Worm (Caenorhabditis elegans): ENCODE data around the gene zyg-8.
A peak's percentile ranks its signal among the peaks of the same experiment; 100 is the strongest.

Gene zyg-8

DNA sequence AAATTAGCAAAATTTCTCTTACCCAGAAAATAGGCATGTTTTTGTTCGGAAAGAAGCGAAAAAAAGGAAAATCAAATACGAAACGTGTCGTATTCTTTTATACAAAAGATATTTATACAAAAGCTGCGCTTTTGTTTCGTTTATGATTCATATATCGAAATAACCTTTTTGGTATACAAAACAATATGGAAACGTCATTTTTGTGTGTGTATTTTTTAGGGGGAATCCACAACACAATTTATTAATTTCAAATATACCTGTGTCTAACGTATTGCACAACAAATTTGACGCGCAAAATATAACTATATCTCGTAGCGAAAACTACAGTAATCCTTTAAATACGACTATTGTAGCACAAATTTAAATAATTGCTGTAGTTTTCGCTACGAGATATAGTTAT lies 30.8 kb upstream of the zyg-8 start, which contains the start of gene Y79H2A.2:
Gene Y79H2A.2 (minus strand): TSS at position 101 of the 400 bp plus-strand sequence.
- TF ChIP-seq irx-1 (tag; optimal IDR thresholded peaks at IDR 0.05) (no peak), dpl-1 (GFP tag; optimal IDR thresholded peaks at IDR 0.05) (no peak), ztf-11 (tag; optimal IDR thresholded peaks at IDR 0.05) (no peak), sptf-1 (tag; optimal IDR thresholded peaks at IDR 0.05) (no peak), mdl-1 (tag; optimal IDR thresholded peaks at IDR 0.05) (no peak)

DNA sequence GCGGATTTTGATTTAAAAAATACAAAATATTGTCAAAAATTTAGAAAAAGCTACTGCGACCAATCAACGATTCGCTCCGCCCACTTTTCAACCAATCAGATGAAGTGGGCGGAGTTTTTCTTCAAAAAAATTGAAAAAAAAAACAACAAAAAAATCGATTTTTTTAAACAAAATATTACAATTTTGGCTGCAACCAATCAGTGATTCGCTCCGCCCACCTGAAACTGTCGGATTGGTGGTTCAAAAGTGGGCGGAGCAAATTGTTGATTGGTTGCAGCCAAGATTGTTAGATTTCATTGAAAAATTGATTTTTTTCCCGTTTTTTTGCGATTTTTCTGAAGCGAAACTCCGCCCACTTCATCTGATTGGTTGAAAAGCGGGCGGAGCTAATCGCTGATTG lies 28.3 kb upstream of the zyg-8 start:
- TF ChIP-seq efl-1 (optimal IDR thresholded peaks at IDR 0.05) (no peak), efl-1 (GFP tag; optimal IDR thresholded peaks at IDR 0.05 in 1 of 2) (peak in 1 of 2 experiments; percentile 67), nhr-71 (tag; optimal IDR thresholded peaks at IDR 0.05) (no peak), aha-1 (tag; optimal IDR thresholded peaks at IDR 0.05) (no peak)

DNA sequence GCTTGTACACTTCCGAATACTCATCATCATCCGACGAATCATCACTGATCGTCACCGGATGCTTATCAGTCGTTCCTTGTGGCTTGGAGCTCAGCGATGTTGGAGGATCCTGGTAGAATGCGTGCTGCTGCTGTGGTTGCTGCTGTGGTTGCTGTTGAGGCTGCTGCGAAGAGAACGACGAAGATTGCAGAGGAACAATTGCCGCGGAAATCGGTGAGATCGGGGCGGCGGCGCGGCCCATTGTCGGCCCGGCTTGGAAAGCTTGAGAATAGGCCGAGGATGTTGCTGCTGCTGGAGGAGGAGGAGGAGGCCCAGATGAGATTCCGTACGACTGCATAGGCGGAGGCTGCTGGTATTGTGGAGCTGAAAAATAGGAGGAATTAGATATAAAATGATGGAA lies 27.2 kb upstream of the zyg-8 start:
- TF ChIP-seq swsn-7 (tag; optimal IDR thresholded peaks at IDR 0.05), result no peak
- no peak for TF ChIP-seq ceh-90 (tag; optimal IDR thresholded peaks at IDR 0.05)
- TF ChIP-seq C04F5.9 (tag; optimal IDR thresholded peaks at IDR 0.05), result no peak
- no peak for TF ChIP-seq efl-1 (optimal IDR thresholded peaks at IDR 0.05)
- TF ChIP-seq efl-1 (GFP tag; optimal IDR thresholded peaks at IDR 0.05 in 1 of 2), result peak in 1 of 2 experiments; percentile 9

- TF ChIP-seq mdl-1 (tag; optimal IDR thresholded peaks at IDR 0.05) (no peak), unc-30 (tag; optimal IDR thresholded peaks at IDR 0.05) (no peak), elt-3 (tag; optimal IDR thresholded peaks at IDR 0.05) (no peak), aly-2 (tag; optimal IDR thresholded peaks at IDR 0.05) (no peak), lin-35 (GFP tag; optimal IDR thresholded peaks at IDR 0.05) (no peak), hlh-17 (GFP tag; optimal IDR thresholded peaks at IDR 0.05; ENCODE audit: borderline replicate concordance) (no peak), vab-15 (tag; optimal IDR thresholded peaks at IDR 0.05) (no peak), zip-4 (GFP tag; optimal IDR thresholded peaks at IDR 0.05) (no peak)
Observed at ce11 chrIII:12037217-12037616, 24.3 kb upstream of the zyg-8 start.

ce11 chrIII:12040999-12041398 lies 20.5 kb upstream of the zyg-8 start, which contains the start of gene Y79H2A.4:
Gene Y79H2A.4 (plus strand): TSS chrIII:12041299.
- no peak for TF ChIP-seq zip-4 (GFP tag; optimal IDR thresholded peaks at IDR 0.05)
- no peak for TF ChIP-seq snpc-4 (tag; optimal IDR thresholded peaks at IDR 0.05)
- TF ChIP-seq jun-1 (tag; optimal IDR thresholded peaks at IDR 0.05), result no peak
- TF ChIP-seq nhr-237 (tag; optimal IDR thresholded peaks at IDR 0.05), result no peak
- TF ChIP-seq nhr-47 (tag; optimal IDR thresholded peaks at IDR 0.05), result no peak
- TF ChIP-seq unc-62 (GFP tag; optimal IDR thresholded peaks at IDR 0.05), result no peak
- no peak for TF ChIP-seq ceh-90 (tag; optimal IDR thresholded peaks at IDR 0.05)
- TF ChIP-seq fos-1 (tag; optimal IDR thresholded peaks at IDR 0.05), result no peak
- no peak for TF ChIP-seq lir-3 (tag; optimal IDR thresholded peaks at IDR 0.05; ENCODE audit: poor library complexity)
- TF ChIP-seq elt-2 (tag; optimal IDR thresholded peaks at IDR 0.05), result no peak
- TF ChIP-seq fkh-8 (tag; optimal IDR thresholded peaks at IDR 0.05), result no peak
- TF ChIP-seq tbx-2 (tag; optimal IDR thresholded peaks at IDR 0.05), result no peak
- no peak for TF ChIP-seq egl-27 (tag; optimal IDR thresholded peaks at IDR 0.05)
- no peak for TF ChIP-seq lin-35 (GFP tag; optimal IDR thresholded peaks at IDR 0.05)

DNA sequence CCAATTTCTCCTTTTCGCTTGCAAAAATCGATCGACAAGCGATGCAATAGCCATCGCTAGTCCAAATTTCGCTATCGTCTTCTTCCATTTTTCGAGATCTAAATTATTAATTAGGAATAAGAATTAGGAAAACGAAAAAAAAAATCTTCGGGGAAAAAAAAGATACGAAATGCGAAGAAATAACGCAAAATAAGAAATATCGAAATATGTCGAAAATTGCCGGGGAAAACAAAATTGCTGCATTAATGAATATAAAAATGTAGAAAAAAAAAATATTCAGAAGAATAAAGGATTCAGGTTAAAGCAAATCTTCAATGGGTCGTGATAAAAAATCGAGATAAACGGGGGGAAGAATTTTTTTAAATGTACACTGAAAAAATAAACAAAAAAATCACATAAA lies 9.3 kb upstream of the zyg-8 start, which contains the start of gene Y79H2A.3:
Gene Y79H2A.3 (minus strand): TSS at position 101 of the 400 bp plus-strand sequence.
- no peak for TF ChIP-seq elt-2 (tag; optimal IDR thresholded peaks at IDR 0.05)
- TF ChIP-seq nhr-47 (tag; optimal IDR thresholded peaks at IDR 0.05), result no peak
- no peak for TF ChIP-seq isw-1 (GFP tag; IDR thresholded peaks at IDR 0.05)
- no peak for TF ChIP-seq sup-37 (GFP tag; optimal IDR thresholded peaks at IDR 0.05)
- TF ChIP-seq nhr-12 (tag; optimal IDR thresholded peaks at IDR 0.05), result no peak
- no peak for TF ChIP-seq skn-1 (tag; optimal IDR thresholded peaks at IDR 0.05)
- TF ChIP-seq ama-1 (optimal IDR thresholded peaks at IDR 0.05), result no peak
- no peak for TF ChIP-seq jun-1 (tag; optimal IDR thresholded peaks at IDR 0.05)
- no peak for TF ChIP-seq nhr-77 (tag; optimal IDR thresholded peaks at IDR 0.05)
- no peak for TF ChIP-seq mef-2 (tag; optimal IDR thresholded peaks at IDR 0.05)

Measured in whole organism, L1 larva.